Fruit fly (Drosophila melanogaster): Measurements from ENCODE around the gene CG11670.

DNA sequence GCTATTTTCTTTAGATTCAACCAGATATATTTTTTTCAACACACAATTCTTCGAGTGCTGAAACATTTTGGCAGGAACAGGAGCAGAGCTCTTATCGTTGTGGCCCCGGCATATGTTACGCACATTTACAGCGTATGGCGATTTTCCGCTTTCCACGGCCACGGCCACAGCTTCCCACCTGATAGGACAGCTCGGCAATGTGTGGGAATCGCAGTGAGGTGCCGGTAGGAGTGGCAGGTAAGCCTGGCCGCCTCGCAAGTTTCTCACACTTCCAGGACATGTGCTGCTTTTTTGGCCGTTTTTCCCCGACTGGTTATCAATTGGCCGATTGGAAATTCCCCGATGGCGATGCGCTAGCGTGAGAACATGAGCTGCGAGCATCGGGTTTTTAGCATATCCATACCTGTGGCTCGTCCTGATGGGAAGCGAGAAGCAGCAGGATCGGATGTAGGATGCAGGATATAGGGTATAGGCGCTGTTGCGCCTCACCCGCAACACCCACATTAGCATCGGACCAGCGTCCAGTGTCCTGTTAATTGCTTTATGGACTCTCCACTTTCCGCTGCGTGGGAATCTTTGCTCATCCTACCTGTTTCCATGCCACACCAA lies 28.3 kb downstream of the CG11670 start:
- TF ChIP-seq CTCF (optimal IDR thresholded peaks at IDR 0.05): no peak
- no peak for TF ChIP-seq CG8478 (optimal IDR thresholded peaks at IDR 0.05)
